Worm (Caenorhabditis elegans) whole organism, L1 larva: ENCODE data around the gene F46E10.3.

Experiments used
- aha-1 ChIP-seq: fragments of 150-350 bp; optimal IDR thresholded peaks from 2 replicates; lab custom pipeline; 2014; ENCODE audit warnings: missing biosample characterization, missing genetic modification characterization
- alr-1 ChIP-seq: fragments of 200-800 bp; sonication (Bioruptor generic); optimal IDR thresholded peaks from 2 replicates; lab custom pipeline; 2018; ENCODE audit warnings: borderline replicate concordance, mild to moderate bottlenecking, missing genetic modification characterization, missing compliant biosample characterization
- ama-1 ChIP-seq: fragments of 150-350 bp; optimal IDR thresholded peaks from 2 replicates; lab custom pipeline; 2014
- blmp-1 ChIP-seq: fragments of 150-350 bp; optimal IDR thresholded peaks from 2 replicates; lab custom pipeline; 2014; ENCODE audit warnings: missing biosample characterization, missing genetic modification characterization
- ceh-8 ChIP-seq: fragments of 200-800 bp; sonication (Bioruptor generic); optimal IDR thresholded peaks from 2 replicates; lab custom pipeline; 2018; ENCODE audit warnings: mild to moderate bottlenecking, missing genetic modification characterization, moderate library complexity, missing compliant biosample characterization
- ceh-90 ChIP-seq: sonication (generic microtip); optimal IDR thresholded peaks from 2 replicates; lab custom pipeline; 2016; ENCODE audit warnings: missing genetic modification characterization, missing compliant biosample characterization
- egl-27 ChIP-seq, 2 experiments: fragments of 150-350 bp in 1 of 2; sonication (generic microtip); optimal IDR thresholded peaks; 3 replicates each; lab custom pipeline; 2017 to 2018; ENCODE audit warnings: missing biosample characterization in 2 of 2, missing genetic modification characterization in 2 of 2, missing genetic modification reagents in 2 of 2
- elt-2 ChIP-seq: sonication (generic microtip); optimal IDR thresholded peaks from 2 replicates; lab custom pipeline; 2016; ENCODE audit warnings: missing genetic modification characterization, mild to moderate bottlenecking, inconsistent platforms, missing compliant biosample characterization, missing genetic modification reagents
- ets-5 ChIP-seq: fragments of 200-800 bp; sonication (Bioruptor generic); IDR thresholded peaks from 2 replicates; pipeline ENCODE4 v1.3.6; 2022; ENCODE audit warnings: missing genetic modification characterization, missing compliant biosample characterization
- fkh-10 ChIP-seq: sonication (generic microtip); optimal IDR thresholded peaks from 2 replicates; lab custom pipeline; 2017; ENCODE audit warnings: missing biosample characterization, missing genetic modification reagents, missing genetic modification characterization
- grh-1 ChIP-seq: fragments of 200-800 bp; sonication (Bioruptor generic); IDR thresholded peaks from 2 replicates; pipeline ENCODE4 v1.3.6; 2022; ENCODE audit warnings: missing genetic modification reagents, missing genetic modification characterization, missing compliant biosample characterization
- hlh-17 ChIP-seq: fragments of 200-800 bp; sonication (Bioruptor generic); optimal IDR thresholded peaks from 2 replicates; lab custom pipeline; 2018; ENCODE audit warnings: missing genetic modification characterization, mild to moderate bottlenecking, missing compliant biosample characterization, moderate library complexity, borderline replicate concordance
- hpl-2 ChIP-seq: fragments of 150-350 bp; optimal IDR thresholded peaks from 2 replicates; lab custom pipeline; 2014; ENCODE audit warnings: missing biosample characterization, missing genetic modification reagents, missing genetic modification characterization
- lin-15B ChIP-seq: fragments of 150-350 bp; sonication (generic microtip); optimal IDR thresholded peaks from 3 replicates; lab custom pipeline; 2014; ENCODE audit warnings: missing biosample characterization, missing genetic modification characterization
- lin-35 ChIP-seq, 2 experiments: fragments of 150-350 bp; optimal IDR thresholded peaks; 2 replicates each; lab custom pipeline; 2014; ENCODE audit warnings: missing biosample characterization in 2 of 2, missing genetic modification characterization in 2 of 2, missing genetic modification reagents in 2 of 2
- lir-3 ChIP-seq: sonication (generic microtip); optimal IDR thresholded peaks from 2 replicates; lab custom pipeline; 2016; ENCODE audit warnings: mild to moderate bottlenecking, missing genetic modification characterization, moderate library complexity, missing compliant biosample characterization; ENCODE audit not compliant: poor library complexity
- mab-9 ChIP-seq: fragments of 200-800 bp; sonication (Bioruptor generic); IDR thresholded peaks from 2 replicates; pipeline ENCODE4 v1.3.6; 2022; ENCODE audit warnings: missing genetic modification reagents, missing genetic modification characterization, missing compliant biosample characterization
- mdl-1 ChIP-seq, 2 experiments: fragments of 150-350 bp; optimal IDR thresholded peaks; 2 replicates each; lab custom pipeline; 2014 to 2017; ENCODE audit warnings: missing biosample characterization in 2 of 2, missing genetic modification characterization in 2 of 2, inconsistent platforms in 1 of 2
- mef-2 ChIP-seq: fragments of 150-350 bp; optimal IDR thresholded peaks from 2 replicates; lab custom pipeline; 2014; ENCODE audit warnings: missing biosample characterization, missing genetic modification characterization
- nhr-19 ChIP-seq: fragments of 200-800 bp; sonication (Bioruptor generic); conservative IDR thresholded peaks from 2 replicates; pipeline ENCODE4 v1.3.6; 2022; ENCODE audit warnings: missing genetic modification characterization, missing compliant biosample characterization
- nhr-28 ChIP-seq: fragments of 150-350 bp; optimal IDR thresholded peaks from 2 replicates; lab custom pipeline; 2014; ENCODE audit warnings: missing biosample characterization, missing genetic modification characterization
- nhr-85 ChIP-seq: sonication (generic microtip); peaks from one replicate; lab custom pipeline; 2016; ENCODE audit warnings: missing genetic modification characterization, inconsistent platforms, missing compliant biosample characterization
- nhr-90 ChIP-seq: sonication (generic microtip); optimal IDR thresholded peaks from 2 replicates; lab custom pipeline; 2016; ENCODE audit warnings: mild to moderate bottlenecking, missing genetic modification characterization, missing compliant biosample characterization; ENCODE audit not compliant: poor library complexity
- pqm-1 ChIP-seq: sonication (generic microtip); optimal IDR thresholded peaks from 3 replicates; lab custom pipeline; 2017; ENCODE audit warnings: missing biosample characterization, missing genetic modification characterization
- sptf-1 ChIP-seq: fragments of 150-350 bp; optimal IDR thresholded peaks from 2 replicates; lab custom pipeline; 2014; ENCODE audit warnings: missing biosample characterization, missing genetic modification characterization
- tlp-1 ChIP-seq: fragments of 150-350 bp; optimal IDR thresholded peaks from 2 replicates; lab custom pipeline; 2014; ENCODE audit warnings: missing biosample characterization, missing genetic modification characterization
- unc-130 ChIP-seq: fragments of 150-350 bp; optimal IDR thresholded peaks from 2 replicates; lab custom pipeline; 2017; ENCODE audit warnings: missing biosample characterization, missing genetic modification characterization, inconsistent platforms
- unc-98 ChIP-seq: fragments of 200-800 bp; sonication (Bioruptor generic); IDR thresholded peaks from 2 replicates; pipeline ENCODE4 v1.3.6; 2022; ENCODE audit warnings: missing genetic modification characterization, missing compliant biosample characterization
- zag-1 ChIP-seq: fragments of 150-350 bp; optimal IDR thresholded peaks from 2 replicates; lab custom pipeline; 2014; ENCODE audit warnings: missing biosample characterization, missing genetic modification characterization
- zip-4 ChIP-seq: fragments of 200-800 bp; sonication (Bioruptor generic); optimal IDR thresholded peaks from 2 replicates; lab custom pipeline; 2018; ENCODE audit warnings: mild to moderate bottlenecking, missing genetic modification characterization, moderate library complexity, missing compliant biosample characterization
- ztf-11 ChIP-seq, 2 experiments: sonication (generic microtip); optimal IDR thresholded peaks; 2 replicates each; lab custom pipeline; 2016 to 2017; ENCODE audit warnings: missing genetic modification characterization in 2 of 2, missing biosample characterization in 1 of 2, missing compliant biosample characterization in 1 of 2
- ztf-4 ChIP-seq: fragments of 150-350 bp; optimal IDR thresholded peaks from 2 replicates; lab custom pipeline; 2014; ENCODE audit warnings: missing biosample characterization, missing genetic modification characterization

F46E10.3 gene

ce11 chrV:6551707-6552390, 33.8 kb downstream of the F46E10.3 start, which contains the start of gene twk-10 (continued):
- peak; percentile 21 to 48 for TF ChIP-seq lin-35 (GFP tag; optimal IDR thresholded peaks at IDR 0.05; lab: Kevin White, UChicago)
- no peak for TF ChIP-seq mef-2 (tag; lab: Kevin White, UChicago)

ce11 chrV:6554308-6554707, 36.2 kb downstream of the F46E10.3 start, which contains the start of gene K04A8.19:
Gene K04A8.19 (minus strand): TSS chrV:6554408.
- TF ChIP-seq sptf-1 (no peak), lir-3 (tag; lab: Kevin White, UChicago) (no peak), fkh-10 (GFP tag; lab: Kevin White, UChicago) (no peak), nhr-28 (tag; lab: Kevin White, UChicago) (no peak), ztf-11 (tag; optimal IDR thresholded peaks at IDR 0.05; lab: Kevin White, UChicago) (no peak), blmp-1 (tag; lab: Kevin White, UChicago) (no peak), unc-130 (tag; lab: Kevin White, UChicago) (no peak), unc-98 (no peak), alr-1 (tag; lab: Kevin White, UChicago) (no peak), ztf-4 (tag; lab: Kevin White, UChicago) (no peak), nhr-19 (GFP tag; lab: Robert Waterston, UW) (no peak), ets-5 (no peak)

ce11 chrV:6557035-6557434, 38.9 kb downstream of the F46E10.3 start, which contains the start of gene spp-27:
Gene spp-27 (minus strand): TSS chrV:6557135.
- TF ChIP-seq hlh-17 (no peak), mab-9 (GFP tag; lab: Robert Waterston, UW) (no peak), mdl-1 (tag; optimal IDR thresholded peaks at IDR 0.05; lab: Kevin White, UChicago) (no peak), ama-1 (lab: Kevin White, UChicago) (no peak), grh-1 (GFP tag; lab: Robert Waterston, UW) (no peak)
- TF ChIP-seq, all 84 proteins: peak for 0

ce11 chrV:6558103-6558502, 40.0 kb downstream of the F46E10.3 start, which contains the start of gene spp-20:
Gene spp-20 (minus strand): TSS chrV:6558203.
- TF ChIP-seq mdl-1 (tag; optimal IDR thresholded peaks at IDR 0.05; lab: Kevin White, UChicago): no peak
- no peak for TF ChIP-seq lin-15B (tag; lab: Kevin White, UChicago)
- TF ChIP-seq hpl-2: no peak
- TF ChIP-seq lir-3 (tag; lab: Kevin White, UChicago): no peak
- TF ChIP-seq ztf-4 (tag; lab: Kevin White, UChicago): no peak
- no peak for TF ChIP-seq tlp-1 (tag; lab: Kevin White, UChicago)

- TF ChIP-seq egl-27 (tag; optimal IDR thresholded peaks at IDR 0.05; lab: Kevin White, UChicago) (no peak), mdl-1 (tag; optimal IDR thresholded peaks at IDR 0.05; lab: Kevin White, UChicago) (no peak), elt-2 (no peak), ceh-90 (tag; lab: Kevin White, UChicago) (no peak), aha-1 (tag; lab: Kevin White, UChicago) (no peak), zip-4 (GFP tag; lab: Kevin White, UChicago) (no peak), mef-2 (tag; lab: Kevin White, UChicago) (no peak), ceh-8 (no peak), lin-15B (tag; lab: Kevin White, UChicago) (no peak), pqm-1 (tag; lab: Kevin White, UChicago) (no peak), nhr-85 (no peak)
Observed at ce11 chrV:6559105-6559504, 41.0 kb downstream of the F46E10.3 start, which contains the start of gene spp-26. Gene spp-26 (minus strand): TSS chrV:6559205.

ce11 chrV:6559585-6559984, 41.5 kb downstream of the F46E10.3 start:
- TF ChIP-seq nhr-90: peak; percentile 18
- TF ChIP-seq zag-1 (tag; lab: Kevin White, UChicago): no peak
